Fruit fly (Drosophila melanogaster): ENCODE results near the gene CG18231.

The CG18231 gene

dm6 chr3L:18625786-18626185 lies 18.5 kb downstream of the CG18231 start, which contains the start of gene MYPT-75D (continued):
- peak; percentile 78; the same call in 1 of the 3 replicates for TF ChIP-seq CG34422 (GFP tag; IDR thresholded peaks at IDR 0.05)
- TF ChIP-seq phol (tag; optimal IDR thresholded peaks at IDR 0.05) = peak; percentile 23
- TF ChIP-seq CG15011 (GFP tag; optimal IDR thresholded peaks at IDR 0.05) = no peak
- TF ChIP-seq Drgx (GFP tag; IDR thresholded peaks at IDR 0.05) = no peak
- TF ChIP-seq CG6791 (GFP tag; IDR thresholded peaks at IDR 0.05; ENCODE audit: partially characterized antibody) = peak; percentile 84
- no peak for TF ChIP-seq jigr1 (GFP tag; IDR thresholded peaks at IDR 0.05)
- TF ChIP-seq CG12744 (GFP tag; optimal IDR thresholded peaks at IDR 0.05) = no peak
- TF ChIP-seq insv (GFP tag; optimal IDR thresholded peaks at IDR 0.05) = peak in 1 of 2 experiments; percentile 42
- TF ChIP-seq chinmo (GFP tag; IDR thresholded peaks at IDR 0.05; ENCODE audit: partially characterized antibody) = peak; percentile 97
- TF ChIP-seq tup (GFP tag; optimal IDR thresholded peaks at IDR 0.05) = no peak
- TF ChIP-seq klu (GFP tag; IDR thresholded peaks at IDR 0.05) = no peak
- no peak for TF ChIP-seq crol (GFP tag; IDR thresholded peaks at IDR 0.05)
- TF ChIP-seq CG17829 (tag; optimal IDR thresholded peaks at IDR 0.05) = peak; percentile 85
- peak; percentile 56 for TF ChIP-seq CG8924 (tag; optimal IDR thresholded peaks at IDR 0.05)
- TF ChIP-seq Gsc (GFP tag; IDR thresholded peaks at IDR 0.05) = no peak
- TF ChIP-seq Dad (GFP tag; optimal IDR thresholded peaks at IDR 0.05) = peak; percentile 45
- peak; percentile 30 for TF ChIP-seq gcm (GFP tag; optimal IDR thresholded peaks at IDR 0.05)
- no peak for TF ChIP-seq CG11085 (GFP tag; IDR thresholded peaks at IDR 0.05)
- peak; percentile 80 for TF ChIP-seq CG7963 (GFP tag; IDR thresholded peaks at IDR 0.05; ENCODE audit: partially characterized antibody)
- no peak for TF ChIP-seq CG9817 (tag; optimal IDR thresholded peaks at IDR 0.05)
- no peak for TF ChIP-seq sima (GFP tag; optimal IDR thresholded peaks at IDR 0.05)
- TF ChIP-seq crc (GFP tag; optimal IDR thresholded peaks at IDR 0.05) = no peak
- peak; percentile 92 for TF ChIP-seq Doc3 (GFP tag; IDR thresholded peaks at IDR 0.05; ENCODE audit: partially characterized antibody)
- no peak for TF ChIP-seq CG17568 (GFP tag; optimal IDR thresholded peaks at IDR 0.05)
- peak; percentile 20 for TF ChIP-seq ERR (GFP tag; optimal IDR thresholded peaks at IDR 0.05)
- TF ChIP-seq CG12299 (tag; optimal IDR thresholded peaks at IDR 0.05) = peak; percentile 22
- peak; percentile 23 for TF ChIP-seq caup (GFP tag; optimal IDR thresholded peaks at IDR 0.05; ENCODE audit: severe bottlenecking)
- no peak for TF ChIP-seq CG7556 (GFP tag; optimal IDR thresholded peaks at IDR 0.05)
- peak; percentile 47 for TF ChIP-seq Meics (GFP tag; optimal IDR thresholded peaks at IDR 0.05)
- no peak for TF ChIP-seq CG17328 (GFP tag; IDR thresholded peaks at IDR 0.05)
- peak; percentile 2 for TF ChIP-seq HLH54F (GFP tag; optimal IDR thresholded peaks at IDR 0.05)
- no peak for TF ChIP-seq zfh1 (GFP tag; IDR thresholded peaks at IDR 0.05)
- TF ChIP-seq CG1233 (GFP tag; optimal IDR thresholded peaks at IDR 0.05) = no peak
- no peak for TF ChIP-seq CG10274 (GFP tag; optimal IDR thresholded peaks at IDR 0.05)
- TF ChIP-seq sug (tag; optimal IDR thresholded peaks at IDR 0.05) = peak; percentile 41
- peak; percentile 17 for TF ChIP-seq gsb-n (tag; optimal IDR thresholded peaks at IDR 0.05)
- no peak for TF ChIP-seq Hand (GFP tag; optimal IDR thresholded peaks at IDR 0.05)
- TF ChIP-seq her (GFP tag; optimal IDR thresholded peaks at IDR 0.05) = peak; percentile 64
- TF ChIP-seq CG17385 (GFP tag; optimal IDR thresholded peaks at IDR 0.05) = peak; percentile 52
- TF ChIP-seq CTCF (GFP tag; optimal IDR thresholded peaks at IDR 0.05) = no peak
- peak; percentile 32 for TF ChIP-seq CG12219 (GFP tag; optimal IDR thresholded peaks at IDR 0.05)
- no peak for TF ChIP-seq CG6654 (GFP tag; optimal IDR thresholded peaks at IDR 0.05)
- peak; percentile 39; the same call in 1 of the 2 replicates for TF ChIP-seq Adf1 (GFP tag; IDR thresholded peaks at IDR 0.05)
- TF ChIP-seq CG7839 (tag; optimal IDR thresholded peaks at IDR 0.05) = peak; percentile 32
- no peak for TF ChIP-seq CG31224 (GFP tag; IDR thresholded peaks at IDR 0.05)
- peak; percentile 24 for TF ChIP-seq abd-A (tag; optimal IDR thresholded peaks at IDR 0.05)
- no peak for TF ChIP-seq fd3F (GFP tag; optimal IDR thresholded peaks at IDR 0.05)
- no peak for TF ChIP-seq CG17612 (GFP tag; IDR thresholded peaks at IDR 0.05)
- no peak for TF ChIP-seq Atf3 (GFP tag; optimal IDR thresholded peaks at IDR 0.05)
- TF ChIP-seq E2f2 (GFP tag; IDR thresholded peaks at IDR 0.05) = peak; percentile 89
- no peak for TF ChIP-seq Fer2 (tag; optimal IDR thresholded peaks at IDR 0.05)
- no peak for TF ChIP-seq trh (GFP tag; optimal IDR thresholded peaks at IDR 0.05)
